Fruit fly (Drosophila melanogaster) whole organism, embryonic: ENCODE measurements around the gene Pxd.
A peak's percentile ranks its signal among the peaks of the same experiment; 100 is the strongest.

ENCODE experiments used
- Atf6 ChIP-seq: fragments of 200-800 bp; sonication (Bioruptor generic); IDR thresholded peaks from 2 replicates; pipeline ENCODE4 v1.3.6; 2022; ENCODE audit warnings: missing biosample characterization, missing genetic modification characterization
- BtbVII ChIP-seq: fragments of 200-800 bp; sonication (Bioruptor generic); optimal IDR thresholded peaks from 3 replicates; lab custom pipeline; 2017; ENCODE audit warnings: missing biosample characterization, mild to moderate bottlenecking, missing genetic modification characterization
- CG12104 ChIP-seq: fragments of 200-800 bp; sonication (Bioruptor generic); optimal IDR thresholded peaks from 3 replicates; lab custom pipeline; 2016; ENCODE audit warnings: missing biosample characterization, missing genetic modification characterization
- CG12219 ChIP-seq: fragments of 200-800 bp; sonication (Bioruptor generic); optimal IDR thresholded peaks from 3 replicates; lab custom pipeline; 2018; ENCODE audit warnings: missing biosample characterization, mild to moderate bottlenecking, missing genetic modification characterization
- CG12391 ChIP-seq: fragments of 200-800 bp; sonication (Bioruptor generic); optimal IDR thresholded peaks from 3 replicates; lab custom pipeline; 2018; ENCODE audit warnings: missing biosample characterization, mild to moderate bottlenecking, missing genetic modification characterization, moderate library complexity
- CG12744 ChIP-seq: fragments of 200-800 bp; sonication (Bioruptor generic); optimal IDR thresholded peaks from 2 replicates; lab custom pipeline; 2016; ENCODE audit warnings: missing biosample characterization, missing genetic modification characterization
- CG13296 ChIP-seq: fragments of 200-800 bp; sonication (Bioruptor generic); optimal IDR thresholded peaks from 3 replicates; lab custom pipeline; 2018; ENCODE audit warnings: missing biosample characterization, mild to moderate bottlenecking, missing genetic modification characterization
- CG14710 ChIP-seq: fragments of 200-800 bp; sonication (Bioruptor generic); optimal IDR thresholded peaks from 3 replicates; lab custom pipeline; 2019; ENCODE audit warnings: missing biosample characterization, mild to moderate bottlenecking, missing genetic modification characterization, moderate library complexity
- CG14965 ChIP-seq: fragments of 200-800 bp; sonication (Bioruptor generic); optimal IDR thresholded peaks from 2 replicates; lab custom pipeline; 2016; ENCODE audit warnings: missing biosample characterization, missing genetic modification characterization, borderline replicate concordance
- CG1647 ChIP-seq: fragments of 200-800 bp; sonication (Bioruptor generic); optimal IDR thresholded peaks from 3 replicates; lab custom pipeline; 2016; ENCODE audit warnings: missing biosample characterization, missing genetic modification characterization
- CG17912 ChIP-seq: fragments of 200-800 bp; sonication (Bioruptor generic); optimal IDR thresholded peaks from 2 replicates; lab custom pipeline; 2018; ENCODE audit warnings: missing biosample characterization, mild to moderate bottlenecking, missing genetic modification characterization
- CG30020 ChIP-seq: fragments of 200-800 bp; optimal IDR thresholded peaks from 2 replicates; lab custom pipeline; 2019; ENCODE audit warnings: missing biosample characterization, mild to moderate bottlenecking, missing genetic modification characterization, moderate library complexity
- CG3847 ChIP-seq: fragments of 200-800 bp; sonication (Bioruptor generic); IDR thresholded peaks from 2 replicates; pipeline ENCODE4 v1.3.6; 2022; ENCODE audit warnings: missing biosample characterization, missing genetic modification characterization
- CG4328 ChIP-seq: fragments of 200-800 bp; sonication (Bioruptor generic); optimal IDR thresholded peaks from 3 replicates; lab custom pipeline; 2017; ENCODE audit warnings: missing biosample characterization, missing genetic modification reagents, missing genetic modification characterization
- CG6272 ChIP-seq: fragments of 200-800 bp; sonication (Bioruptor generic); IDR thresholded peaks from 2 replicates; pipeline ENCODE4 v1.3.6; 2022; ENCODE audit warnings: missing biosample characterization, missing genetic modification characterization
- CG6854 ChIP-seq: fragments of 200-800 bp; sonication (Bioruptor generic); optimal IDR thresholded peaks from 3 replicates; lab custom pipeline; 2017; ENCODE audit warnings: missing biosample characterization, mild to moderate bottlenecking, missing genetic modification characterization
- CG7556 ChIP-seq: fragments of 200-800 bp; sonication (Bioruptor generic); optimal IDR thresholded peaks from 2 replicates; lab custom pipeline; 2017; ENCODE audit warnings: missing biosample characterization, mild to moderate bottlenecking, missing genetic modification characterization
- Dek ChIP-seq: fragments of 200-800 bp; sonication (Bioruptor generic); optimal IDR thresholded peaks from 3 replicates; lab custom pipeline; 2019; ENCODE audit warnings: missing biosample characterization, mild to moderate bottlenecking, missing genetic modification characterization, moderate library complexity
- Drgx ChIP-seq: fragments of 200-800 bp; sonication (Bioruptor generic); IDR thresholded peaks from 2 replicates; pipeline ENCODE4 v1.3.6; 2022; ENCODE audit warnings: missing biosample characterization, missing genetic modification characterization
- ERR ChIP-seq: fragments of 200-800 bp; sonication (Bioruptor generic); optimal IDR thresholded peaks from 2 replicates; lab custom pipeline; 2016; ENCODE audit warnings: missing biosample characterization, missing genetic modification characterization
- Eip74EF ChIP-seq, 2 experiments: fragments of 200-800 bp in 1 of 2; fragments of >200 bp in 1 of 2; sonication (Bioruptor generic) in 1 of 2; optimal IDR thresholded peaks; 2 replicates each; lab custom pipeline; 2017 to 2019; ENCODE audit warnings: missing biosample characterization in 2 of 2, missing genetic modification characterization in 2 of 2, mild to moderate bottlenecking in 1 of 2, moderate library complexity in 1 of 2
- Elba2 ChIP-seq: fragments of 200-800 bp; sonication (Bioruptor generic); optimal IDR thresholded peaks from 3 replicates; lab custom pipeline; 2016; ENCODE audit warnings: missing biosample characterization, missing genetic modification characterization
- Fer1 ChIP-seq: fragments of 200-800 bp; sonication (Bioruptor generic); optimal IDR thresholded peaks from 2 replicates; lab custom pipeline; 2017; ENCODE audit warnings: missing biosample characterization, mild to moderate bottlenecking, missing genetic modification characterization
- HLH3B ChIP-seq: fragments of 200-800 bp; sonication (Bioruptor generic); IDR thresholded peaks from 2 replicates; pipeline ENCODE4 v1.3.6; 2022; ENCODE audit warnings: missing biosample characterization, missing genetic modification characterization
- HLH4C ChIP-seq: fragments of 200-800 bp; sonication (Bioruptor generic); IDR thresholded peaks from 3 replicates; pipeline ENCODE4 v1.3.6; 2022; ENCODE audit warnings: missing biosample characterization, missing genetic modification characterization; ENCODE audit not compliant: partially characterized antibody
- NK7.1 ChIP-seq: fragments of 200-800 bp; sonication (Bioruptor generic); optimal IDR thresholded peaks from 3 replicates; lab custom pipeline; 2016; ENCODE audit warnings: missing biosample characterization, missing genetic modification characterization
- Rfx ChIP-seq: fragments of 200-800 bp; sonication (Bioruptor generic); IDR thresholded peaks from 2 replicates; pipeline ENCODE4 v1.3.6; 2022; ENCODE audit warnings: missing biosample characterization, missing genetic modification characterization
- Ssrp ChIP-seq: fragments of 200-800 bp; sonication (Bioruptor generic); optimal IDR thresholded peaks from 2 replicates; lab custom pipeline; 2018; ENCODE audit warnings: missing biosample characterization, mild to moderate bottlenecking, missing genetic modification characterization, moderate library complexity
- Trl ChIP-seq, 3 experiments: fragments of >200 bp in 2 of 3; fragments of 200-800 bp in 1 of 3; sonication (Bioruptor generic) in 1 of 3; optimal IDR thresholded peaks; 2 replicates in 1 of 3; 3 replicates in 2 of 3; lab custom pipeline; 2016 to 2017; ENCODE audit warnings: missing biosample characterization in 1 of 3, missing genetic modification characterization in 1 of 3
- ab ChIP-seq: fragments of 200-800 bp; sonication (Bioruptor generic); optimal IDR thresholded peaks from 2 replicates; lab custom pipeline; 2016; ENCODE audit warnings: missing biosample characterization, missing genetic modification characterization
- al ChIP-seq: fragments of 200-800 bp; sonication (Bioruptor generic); IDR thresholded peaks from 2 replicates; pipeline ENCODE4 v1.3.6; 2022; ENCODE audit warnings: missing biosample characterization, missing genetic modification characterization
- caup ChIP-seq: fragments of 200-800 bp; sonication (Bioruptor generic); optimal IDR thresholded peaks from 3 replicates; lab custom pipeline; 2017; ENCODE audit warnings: missing biosample characterization, mild to moderate bottlenecking, missing genetic modification characterization, moderate library complexity; ENCODE audit not compliant: severe bottlenecking
- da ChIP-seq: fragments of 200-800 bp; sonication (Bioruptor generic); optimal IDR thresholded peaks from 2 replicates; lab custom pipeline; 2016; ENCODE audit warnings: missing biosample characterization, missing genetic modification characterization
- danr ChIP-seq: fragments of 200-800 bp; sonication (Bioruptor generic); IDR thresholded peaks from 2 replicates; pipeline ENCODE4 v1.3.6; 2022; ENCODE audit warnings: missing biosample characterization, missing genetic modification characterization
- dmrt11E ChIP-seq: fragments of 200-800 bp; sonication (Bioruptor generic); optimal IDR thresholded peaks from 3 replicates; lab custom pipeline; 2018; ENCODE audit warnings: missing biosample characterization, mild to moderate bottlenecking, missing genetic modification characterization, moderate library complexity
- dmrt99B ChIP-seq: fragments of 200-800 bp; sonication (Bioruptor generic); optimal IDR thresholded peaks from 2 replicates; lab custom pipeline; 2018; ENCODE audit warnings: missing biosample characterization, mild to moderate bottlenecking, missing genetic modification characterization, moderate library complexity
- fd102C ChIP-seq: fragments of 200-800 bp; sonication (Bioruptor generic); optimal IDR thresholded peaks from 2 replicates; lab custom pipeline; 2018; ENCODE audit warnings: missing biosample characterization, mild to moderate bottlenecking, missing genetic modification characterization, moderate library complexity
- ham ChIP-seq: fragments of 200-800 bp; sonication (Bioruptor generic); IDR thresholded peaks from 2 replicates; pipeline ENCODE4 v1.3.6; 2022; ENCODE audit warnings: missing biosample characterization, missing genetic modification characterization
- jing ChIP-seq: fragments of 200-800 bp; sonication (Bioruptor generic); optimal IDR thresholded peaks from 2 replicates; lab custom pipeline; 2018; ENCODE audit warnings: missing biosample characterization, mild to moderate bottlenecking, missing genetic modification characterization
- kay ChIP-seq: fragments of 200-800 bp; sonication (Bioruptor generic); optimal IDR thresholded peaks from 2 replicates; lab custom pipeline; 2016; ENCODE audit warnings: missing biosample characterization, missing genetic modification characterization
- mirr ChIP-seq: fragments of 200-800 bp; sonication (Bioruptor generic); optimal IDR thresholded peaks from 3 replicates; lab custom pipeline; 2018; ENCODE audit warnings: missing biosample characterization, mild to moderate bottlenecking, missing genetic modification characterization
- onecut ChIP-seq: fragments of 200-800 bp; sonication (Bioruptor generic); IDR thresholded peaks from 2 replicates; pipeline ENCODE4 v1.3.6; 2022; ENCODE audit warnings: missing biosample characterization, missing genetic modification characterization
- repo ChIP-seq: fragments of 200-800 bp; sonication (Bioruptor generic); optimal IDR thresholded peaks from 2 replicates; lab custom pipeline; 2016; ENCODE audit warnings: missing biosample characterization, missing genetic modification characterization
- sc ChIP-seq, 3 experiments: fragments of >200 bp in 2 of 3; fragments of 200-800 bp in 1 of 3; sonication (Bioruptor generic) in 1 of 3; optimal IDR thresholded peaks; 2 replicates in 2 of 3; 3 replicates in 1 of 3; lab custom pipeline; 2017; ENCODE audit warnings: mild to moderate bottlenecking in 1 of 3, missing biosample characterization in 1 of 3, missing genetic modification characterization in 1 of 3, missing genetic modification reagents in 1 of 3
- sens ChIP-seq: fragments of 200-800 bp; sonication (Bioruptor generic); peaks from one replicate; lab custom pipeline; 2016; ENCODE audit warnings: missing biosample characterization, missing genetic modification characterization
- sob ChIP-seq: fragments of 200-800 bp; sonication (Bioruptor generic); IDR thresholded peaks from 2 replicates; pipeline ENCODE4 v1.3.6; 2022; ENCODE audit warnings: missing biosample characterization, missing genetic modification characterization
- tin ChIP-seq: fragments of 200-800 bp; sonication (Bioruptor generic); optimal IDR thresholded peaks from 3 replicates; lab custom pipeline; 2016; ENCODE audit warnings: missing biosample characterization, missing genetic modification characterization
- toy ChIP-seq: fragments of 200-800 bp; sonication (Bioruptor generic); IDR thresholded peaks from 2 replicates; pipeline ENCODE4 v1.3.6; 2022; ENCODE audit warnings: missing biosample characterization, missing genetic modification characterization
- tup ChIP-seq: fragments of 200-800 bp; sonication (Bioruptor generic); optimal IDR thresholded peaks from 2 replicates; lab custom pipeline; 2016; ENCODE audit warnings: missing biosample characterization, mild to moderate bottlenecking, missing genetic modification characterization, moderate library complexity
- wdn ChIP-seq: fragments of 200-800 bp; sonication (Bioruptor generic); IDR thresholded peaks from 2 replicates; pipeline ENCODE4 v1.3.6; 2022; ENCODE audit warnings: missing biosample characterization, missing genetic modification characterization

Gene Pxd

dm6 chr3R:17060244-17060664, 45.9 kb downstream of the Pxd start (continued):
- TF ChIP-seq CG1647 (GFP tag; lab: Kevin White, UChicago) (no peak), ham (GFP tag; lab: Robert Waterston, UW) (no peak), repo (GFP tag; lab: Kevin White, UChicago) (no peak), CG3847 (no peak), CG14710 (tag; lab: Kevin White, UChicago) (peak; percentile 48), CG4328 (GFP tag; lab: Kevin White, UChicago) (no peak), sc (optimal IDR thresholded peaks at IDR 0.05; lab: Kevin White, UChicago) (no peak), sc (GFP tag; optimal IDR thresholded peaks at IDR 0.05; lab: Kevin White, UChicago) (peak; percentile 45), Fer1 (GFP tag; lab: Kevin White, UChicago) (no peak), CG12744 (peak; percentile 15), NK7.1 (GFP tag; lab: Kevin White, UChicago) (no peak), CG13296 (no peak), Atf6 (GFP tag; lab: Robert Waterston, UW) (no peak), fd102C (GFP tag; lab: Kevin White, UChicago) (no peak), CG7556 (GFP tag; lab: Kevin White, UChicago) (peak; percentile 79), dmrt99B (tag; lab: Kevin White, UChicago) (peak; percentile 66), toy (GFP tag; lab: Robert Waterston, UW) (no peak), BtbVII (GFP tag; lab: Kevin White, UChicago) (peak; percentile 42), ab (GFP tag; lab: Kevin White, UChicago) (no peak), caup (no peak), onecut (GFP tag; lab: Robert Waterston, UW) (no peak), Rfx (peak; percentile 9; the same call in 1 of the 2 replicates), da (GFP tag; lab: Kevin White, UChicago) (no peak), CG17912 (GFP tag; lab: Kevin White, UChicago) (no peak), CG14965 (GFP tag; lab: Kevin White, UChicago) (no peak), CG12391 (tag; lab: Kevin White, UChicago) (peak; percentile 62), al (no peak), Eip74EF (GFP tag; optimal IDR thresholded peaks at IDR 0.05; lab: Kevin White, UChicago) (peak in 1 of 2 experiments; percentile 21), Ssrp (tag; lab: Kevin White, UChicago) (peak; percentile 66), danr (GFP tag; lab: Robert Waterston, UW) (no peak), HLH3B (GFP tag; lab: Robert Waterston, UW) (0 out of 2 replicates have a peak, but pooled peaks have one; percentile 25), CG30020 (tag; lab: Kevin White, UChicago) (no peak), ERR (GFP tag; lab: Kevin White, UChicago) (no peak), sob (GFP tag; lab: Robert Waterston, UW) (no peak), kay (GFP tag; lab: Kevin White, UChicago) (no peak), CG12104 (GFP tag; lab: Kevin White, UChicago) (peak; percentile 56), tup (GFP tag; lab: Kevin White, UChicago) (no peak), CG12219 (GFP tag; lab: Kevin White, UChicago) (no peak), Elba2 (GFP tag; lab: Kevin White, UChicago) (no peak), dmrt11E (peak; percentile 36), wdn (no peak), Trl (optimal IDR thresholded peaks at IDR 0.05; lab: Kevin White, UChicago) (no peak), Trl (GFP tag; optimal IDR thresholded peaks at IDR 0.05; lab: Kevin White, UChicago) (no peak), mirr (GFP tag; lab: Kevin White, UChicago) (no peak), HLH4C (GFP tag; lab: Robert Waterston, UW) (no peak), tin (GFP tag; lab: Kevin White, UChicago) (peak; percentile 33), Dek (tag; lab: Kevin White, UChicago) (peak; percentile 19), jing (no peak), CG6854 (GFP tag; lab: Kevin White, UChicago) (no peak), CG6272 (no peak), Drgx (peak; percentile 72), sens (GFP tag; lab: Kevin White, UChicago) (peak; percentile 94)
